Fruit fly (Drosophila melanogaster): ENCODE measurements around the gene CG17919.

Gene CG17919

dm6 chr3R:6383466-6383769 is 39.6 kb downstream of the CG17919 start (continued):
- TF ChIP-seq Drgx (GFP tag; IDR thresholded peaks at IDR 0.05): no peak
- TF ChIP-seq cg (GFP tag; optimal IDR thresholded peaks at IDR 0.05): peak; percentile 86
- no peak for TF ChIP-seq Sry-δ (GFP tag; optimal IDR thresholded peaks at IDR 0.05)
- peak; percentile 48 for TF ChIP-seq CG8478 (optimal IDR thresholded peaks at IDR 0.05)
- TF ChIP-seq CG12942 (GFP tag; optimal IDR thresholded peaks at IDR 0.05): no peak
- no peak for TF ChIP-seq sens (GFP tag)
- TF ChIP-seq wek (GFP tag; optimal IDR thresholded peaks at IDR 0.05): no peak
- TF ChIP-seq CG17912 (GFP tag; optimal IDR thresholded peaks at IDR 0.05): no peak
- no peak for TF ChIP-seq luna (GFP tag; optimal IDR thresholded peaks at IDR 0.05)
- TF ChIP-seq croc (GFP tag; conservative IDR thresholded peaks at IDR 0.05): no peak
- TF ChIP-seq Opbp (GFP tag; IDR thresholded peaks at IDR 0.05; ENCODE audit: partially characterized antibody): 0 out of 3 replicates have a peak, but pooled peaks have one; percentile 41
- TF ChIP-seq CG3163 (GFP tag; optimal IDR thresholded peaks at IDR 0.05): no peak
- no peak for TF ChIP-seq vvl (GFP tag; IDR thresholded peaks at IDR 0.05)
- 0 out of 2 replicates have a peak, but pooled peaks have one; percentile 32 for TF ChIP-seq bbx (GFP tag; IDR thresholded peaks at IDR 0.05; ENCODE audit: partially characterized antibody)
- TF ChIP-seq CG11504 (tag; optimal IDR thresholded peaks at IDR 0.05): no peak
- TF ChIP-seq NfI (GFP tag; optimal IDR thresholded peaks at IDR 0.05): no peak
- no peak for TF ChIP-seq CG13287 (GFP tag; IDR thresholded peaks at IDR 0.05; ENCODE audit: partially characterized antibody)
- no peak for TF ChIP-seq hth (optimal IDR thresholded peaks at IDR 0.05)
- TF ChIP-seq CG18599 (GFP tag; optimal IDR thresholded peaks at IDR 0.05): no peak
- TF ChIP-seq sr (GFP tag; IDR thresholded peaks at IDR 0.05): peak; percentile 47; the same call in 1 of the 3 replicates
- no peak for TF ChIP-seq ind (GFP tag; optimal IDR thresholded peaks at IDR 0.05)
- TF ChIP-seq Hmr (GFP tag; optimal IDR thresholded peaks at IDR 0.05): no peak
- TF ChIP-seq CG8924 (tag; optimal IDR thresholded peaks at IDR 0.05): no peak
- no peak for TF ChIP-seq CG4820 (GFP tag; optimal IDR thresholded peaks at IDR 0.05)
- TF ChIP-seq gt (GFP tag; IDR thresholded peaks at IDR 0.05): no peak
- no peak for TF ChIP-seq Atf3 (GFP tag; optimal IDR thresholded peaks at IDR 0.05)
- TF ChIP-seq ftz-f1 (GFP tag; optimal IDR thresholded peaks at IDR 0.05): peak; percentile 89
- TF ChIP-seq CG15011 (GFP tag; optimal IDR thresholded peaks at IDR 0.05): no peak

dm6 chr3R:6388414-6388830 is 44.6 kb downstream of the CG17919 start:
- TF ChIP-seq Med (GFP tag) (peak; percentile 48), CG17912 (GFP tag; optimal IDR thresholded peaks at IDR 0.05) (no peak), CG2678 (tag; optimal IDR thresholded peaks at IDR 0.05) (no peak), esg (GFP tag; conservative IDR thresholded peaks at IDR 0.05) (no peak), Scr (GFP tag; IDR thresholded peaks at IDR 0.05; ENCODE audit: partially characterized antibody) (peak; percentile 71), sna (GFP tag; IDR thresholded peaks at IDR 0.05; ENCODE audit: partially characterized antibody) (peak; percentile 81), CG8089 (GFP tag; optimal IDR thresholded peaks at IDR 0.05) (no peak), CG12391 (tag; optimal IDR thresholded peaks at IDR 0.05) (no peak), CG32772 (GFP tag; IDR thresholded peaks at IDR 0.05) (no peak), Bgb (GFP tag; IDR thresholded peaks at IDR 0.05; ENCODE audit: partially characterized antibody) (peak; percentile 61), eve (GFP tag; optimal IDR thresholded peaks at IDR 0.05) (no peak), ind (GFP tag; optimal IDR thresholded peaks at IDR 0.05) (no peak), CG15601 (tag; optimal IDR thresholded peaks at IDR 0.05) (peak; percentile 13), HmgZ (tag; optimal IDR thresholded peaks at IDR 0.05) (no peak), al (GFP tag; IDR thresholded peaks at IDR 0.05) (no peak), CG31365 (tag; optimal IDR thresholded peaks at IDR 0.05) (peak; percentile 50), Eip74EF (GFP tag; optimal IDR thresholded peaks at IDR 0.05) (no peak), amos (GFP tag; IDR thresholded peaks at IDR 0.05; ENCODE audit: partially characterized antibody) (peak; percentile 47; the same call in 1 of the 2 replicates), tna (GFP tag; IDR thresholded peaks at IDR 0.05; ENCODE audit: partially characterized antibody) (peak; percentile 92), CG12155 (GFP tag; optimal IDR thresholded peaks at IDR 0.05) (no peak), schlank (tag; optimal IDR thresholded peaks at IDR 0.05) (no peak), CG6683 (GFP tag; optimal IDR thresholded peaks at IDR 0.05) (no peak), da (GFP tag; optimal IDR thresholded peaks at IDR 0.05) (no peak), D19B (GFP tag; optimal IDR thresholded peaks at IDR 0.05) (peak; percentile 44), unc-4 (GFP tag; IDR thresholded peaks at IDR 0.05; ENCODE audit: partially characterized antibody) (peak; percentile 51), CG11696 (GFP tag; IDR thresholded peaks at IDR 0.05) (no peak)

Measured in whole organism, embryonic.